Worm (Caenorhabditis elegans) whole organism, L4/young adult: ENCODE data around the gene F12A10.6.

Experiments used
- W03F9.2 ChIP-seq: fragments of 150-350 bp; optimal IDR thresholded peaks from 2 replicates; lab custom pipeline; 2014; ENCODE audit warnings: missing biosample characterization, missing genetic modification characterization
- him-1 ChIP-seq: sonication (generic microtip); optimal IDR thresholded peaks from 2 replicates; lab custom pipeline; 2016; ENCODE audit warnings: missing genotype, missing genetic modification reagents, missing genetic modification characterization, missing compliant biosample characterization

DNA sequence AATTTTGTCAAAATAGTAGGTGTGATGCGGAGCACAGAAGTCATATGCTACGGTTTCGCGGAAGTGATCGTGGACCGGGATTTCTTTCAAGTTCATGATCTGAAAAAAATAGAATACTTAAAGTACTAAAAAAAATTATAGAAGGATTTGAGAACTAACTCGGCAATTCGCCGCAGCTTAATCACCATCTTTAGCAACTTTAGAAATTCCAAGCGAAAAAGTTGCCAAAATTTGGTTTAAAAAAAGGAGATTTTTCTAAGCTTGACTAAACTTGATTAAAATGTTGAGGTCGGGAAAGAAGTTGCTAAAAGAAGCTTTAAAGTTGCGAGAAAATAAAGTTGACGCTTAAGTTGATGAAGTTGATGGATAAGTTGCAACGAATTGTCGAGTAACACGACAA is 23.3 kb upstream of the F12A10.6 start, which contains the start of gene ZK177.9:
- TF ChIP-seq W03F9.2 (no peak), him-1 (tag; lab: Kevin White, UChicago) (no peak)
